Fruit fly (Drosophila melanogaster): ENCODE data around the gene Sfp23F.

DNA sequence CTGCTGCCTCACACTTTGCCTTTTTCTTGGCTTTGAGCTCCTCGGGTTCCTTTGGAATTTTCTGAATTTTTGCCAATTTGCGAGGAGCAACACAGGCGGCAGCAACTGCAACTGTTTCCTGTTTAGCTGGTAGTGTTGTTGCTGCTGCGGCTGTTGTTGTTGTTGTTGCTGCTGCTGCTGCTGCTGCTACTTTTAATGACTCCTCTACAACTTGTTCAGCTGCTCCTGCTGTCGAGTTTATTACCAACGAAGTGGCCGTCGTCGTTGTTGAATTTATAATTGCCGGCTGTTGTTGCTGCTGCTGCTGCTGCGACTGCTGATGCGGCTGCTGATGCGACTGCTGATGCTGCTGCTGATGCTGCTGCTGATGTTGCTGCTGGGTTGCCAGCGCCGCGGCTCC lies 34.6 kb downstream of the Sfp23F start:
- TF ChIP-seq Blimp-1 (GFP tag; optimal IDR thresholded peaks at IDR 0.05): no peak
- no peak for TF ChIP-seq spab (GFP tag; optimal IDR thresholded peaks at IDR 0.05)
- TF ChIP-seq acj6 (GFP tag; optimal IDR thresholded peaks at IDR 0.05): no peak
- no peak for TF ChIP-seq Gug (GFP tag; IDR thresholded peaks at IDR 0.05)
- no peak for TF ChIP-seq OdsH (GFP tag; optimal IDR thresholded peaks at IDR 0.05)

Measured in whole organism, prepupa.